Worm (Caenorhabditis elegans) whole organism, L4 larva: ENCODE data around the gene del-10.

ENCODE experiments used
- D1046.2 ChIP-seq: fragments of 200-800 bp; sonication (Bioruptor generic); IDR thresholded peaks from 2 replicates; pipeline ENCODE4 v1.3.6; 2022; ENCODE audit warnings: missing genetic modification characterization, missing compliant biosample characterization
- F26F4.8 ChIP-seq: fragments of 200-800 bp; sonication (Bioruptor generic); conservative IDR thresholded peaks from 2 replicates; pipeline ENCODE4 v1.3.6; 2022; ENCODE audit warnings: missing genetic modification characterization, missing compliant biosample characterization
- F49E8.2 ChIP-seq: sonication (generic microtip); optimal IDR thresholded peaks from 2 replicates; lab custom pipeline; 2016; ENCODE audit warnings: missing compliant biosample characterization, mild to moderate bottlenecking, missing genetic modification characterization, borderline replicate concordance
- Y48G9A.11 ChIP-seq: fragments of 200-800 bp; sonication (Bioruptor generic); IDR thresholded peaks from 2 replicates; pipeline ENCODE4 v1.3.6; 2022; ENCODE audit warnings: missing genetic modification reagents, missing genetic modification characterization, missing compliant biosample characterization
- Y75B8A.6 ChIP-seq: fragments of 200-800 bp; sonication (Bioruptor generic); IDR thresholded peaks from 2 replicates; pipeline ENCODE4 v1.3.6; 2022; ENCODE audit warnings: missing genetic modification reagents, missing genetic modification characterization, missing compliant biosample characterization
- ZK337.2 ChIP-seq: fragments of 200-800 bp; sonication (Bioruptor generic); IDR thresholded peaks from 2 replicates; pipeline ENCODE4 v1.3.6; 2022; ENCODE audit warnings: missing genetic modification reagents, missing genetic modification characterization, missing compliant biosample characterization
- aha-1 ChIP-seq: fragments of 150-350 bp; peaks from one replicate; lab custom pipeline; 2014; ENCODE audit warnings: missing biosample characterization, missing genetic modification characterization
- aly-2 ChIP-seq: sonication (generic microtip); optimal IDR thresholded peaks from 2 replicates; lab custom pipeline; 2018; ENCODE audit warnings: missing biosample characterization, missing genetic modification characterization
- ama-1 ChIP-seq: fragments of 150-350 bp; optimal IDR thresholded peaks from 2 replicates; lab custom pipeline; 2014; ENCODE audit warnings: inconsistent platforms, mixed read lengths
- arid-1 ChIP-seq: fragments of 200-800 bp; sonication (Bioruptor generic); conservative IDR thresholded peaks from 2 replicates; pipeline ENCODE4 v1.3.6; 2022; ENCODE audit warnings: missing genetic modification reagents, missing genetic modification characterization, missing compliant biosample characterization
- ceh-20 ChIP-seq: fragments of 200-800 bp; sonication (Bioruptor generic); IDR thresholded peaks from 2 replicates; pipeline ENCODE4 v1.3.6; 2022; ENCODE audit warnings: missing genetic modification reagents, missing genetic modification characterization, missing compliant biosample characterization
- ceh-44 ChIP-seq: fragments of 200-800 bp; sonication (Bioruptor generic); IDR thresholded peaks from 2 replicates; pipeline ENCODE4 v1.3.6; 2022; ENCODE audit warnings: missing genetic modification reagents, missing genetic modification characterization, missing compliant biosample characterization
- ces-1 ChIP-seq: fragments of 150-350 bp; sonication (generic microtip); optimal IDR thresholded peaks from 4 replicates; lab custom pipeline; 2014; ENCODE audit warnings: missing biosample characterization, missing genetic modification reagents, missing genetic modification characterization
- ctbp-1 ChIP-seq: fragments of 200-800 bp; sonication (Bioruptor generic); IDR thresholded peaks from 2 replicates; pipeline ENCODE4 v1.3.6; 2022; ENCODE audit warnings: missing genetic modification reagents, missing genetic modification characterization, missing compliant biosample characterization
- daf-19 ChIP-seq: fragments of 200-800 bp; sonication (Bioruptor generic); conservative IDR thresholded peaks from 2 replicates; pipeline ENCODE4 v1.3.6; 2022; ENCODE audit warnings: missing genetic modification characterization, missing compliant biosample characterization
- daf-8 ChIP-seq: fragments of 200-800 bp; sonication (Bioruptor generic); IDR thresholded peaks from 2 replicates; pipeline ENCODE4 v1.3.6; 2022; ENCODE audit warnings: missing genetic modification characterization, missing compliant biosample characterization
- dmd-9 ChIP-seq: fragments of 200-800 bp; sonication (Bioruptor generic); IDR thresholded peaks from 2 replicates; pipeline ENCODE4 v1.3.6; 2022; ENCODE audit warnings: missing genetic modification reagents, missing genetic modification characterization, missing compliant biosample characterization
- duxl-1 ChIP-seq: sonication (generic microtip); optimal IDR thresholded peaks from 2 replicates; lab custom pipeline; 2016; ENCODE audit warnings: mild to moderate bottlenecking, missing genetic modification characterization, moderate library complexity, missing compliant biosample characterization; ENCODE audit not compliant: poor library complexity
- egl-27 ChIP-seq: sonication (generic microtip); optimal IDR thresholded peaks from 3 replicates; lab custom pipeline; 2017; ENCODE audit warnings: missing biosample characterization, missing genetic modification reagents, missing genetic modification characterization
- fkh-10 ChIP-seq: fragments of 150-350 bp; optimal IDR thresholded peaks from 2 replicates; lab custom pipeline; 2014; ENCODE audit warnings: missing biosample characterization, missing genetic modification reagents, missing genetic modification characterization
- gei-8 ChIP-seq: fragments of 200-800 bp; sonication (Bioruptor generic); optimal IDR thresholded peaks from 2 replicates; lab custom pipeline; 2018; ENCODE audit warnings: mild to moderate bottlenecking, missing genetic modification characterization, missing compliant biosample characterization
- hif-1 ChIP-seq, 2 experiments: sonication (generic microtip); optimal IDR thresholded peaks; 2 replicates each; lab custom pipeline; 2016 to 2017; ENCODE audit warnings: missing compliant biosample characterization in 2 of 2, missing genetic modification characterization in 2 of 2, missing genetic modification reagents in 2 of 2, missing genotype in 2 of 2, mild to moderate bottlenecking in 1 of 2
- hlh-11 ChIP-seq: fragments of 200-800 bp; sonication (Bioruptor generic); optimal IDR thresholded peaks from 2 replicates; lab custom pipeline; 2018; ENCODE audit warnings: mild to moderate bottlenecking, missing genetic modification characterization, missing compliant biosample characterization
- hlh-30 ChIP-seq: sonication (generic microtip); optimal IDR thresholded peaks from 2 replicates; lab custom pipeline; 2017; ENCODE audit warnings: antibody characterized with exemption, mild to moderate bottlenecking, missing genetic modification characterization, missing compliant biosample characterization; ENCODE audit not compliant: insufficient read depth
- jun-1 ChIP-seq: fragments of 150-350 bp; optimal IDR thresholded peaks from 2 replicates; lab custom pipeline; 2014; ENCODE audit warnings: missing biosample characterization, missing genetic modification reagents, missing genetic modification characterization
- lin-15B ChIP-seq: fragments of 150-350 bp; sonication (generic microtip); optimal IDR thresholded peaks from 3 replicates; lab custom pipeline; 2014; ENCODE audit warnings: missing biosample characterization, missing genetic modification characterization
- lin-29 ChIP-seq: fragments of 200-800 bp; sonication (Bioruptor generic); IDR thresholded peaks from 2 replicates; pipeline ENCODE4 v1.3.6; 2022; ENCODE audit warnings: missing genetic modification reagents, missing genetic modification characterization, missing compliant biosample characterization
- lin-38 ChIP-seq: fragments of 200-800 bp; sonication (Bioruptor generic); IDR thresholded peaks from 2 replicates; pipeline ENCODE4 v1.3.6; 2022; ENCODE audit warnings: missing genetic modification reagents, missing genetic modification characterization, missing compliant biosample characterization
- lir-3 ChIP-seq: sonication (generic microtip); optimal IDR thresholded peaks from 2 replicates; lab custom pipeline; 2016; ENCODE audit warnings: mild to moderate bottlenecking, missing genetic modification characterization, missing compliant biosample characterization
- mdl-1 ChIP-seq, 2 experiments: fragments of 150-350 bp in 1 of 2; sonication (generic microtip) in 1 of 2; optimal IDR thresholded peaks; 2 replicates each; lab custom pipeline; 2014 to 2017; ENCODE audit warnings: missing biosample characterization in 2 of 2, missing genetic modification characterization in 2 of 2
- mep-1 ChIP-seq: fragments of 150-350 bp; sonication (generic microtip); optimal IDR thresholded peaks from 3 replicates; lab custom pipeline; 2014; ENCODE audit warnings: missing biosample characterization, missing genetic modification characterization
- nhr-11 ChIP-seq: fragments of 150-350 bp; optimal IDR thresholded peaks from 2 replicates; lab custom pipeline; 2014; ENCODE audit warnings: missing biosample characterization, missing genetic modification characterization
- nhr-77 ChIP-seq: fragments of 150-350 bp; optimal IDR thresholded peaks from 2 replicates; lab custom pipeline; 2014; ENCODE audit warnings: missing biosample characterization, missing genetic modification characterization
- pqm-1 ChIP-seq: sonication (generic microtip); optimal IDR thresholded peaks from 2 replicates; lab custom pipeline; 2017; ENCODE audit warnings: missing biosample characterization, missing genetic modification characterization
- saeg-2 ChIP-seq: fragments of 200-800 bp; sonication (Bioruptor generic); IDR thresholded peaks from 2 replicates; pipeline ENCODE4 v1.3.6; 2022; ENCODE audit warnings: missing genetic modification reagents, missing genetic modification characterization, missing compliant biosample characterization
- set-16 ChIP-seq: fragments of 200-800 bp; sonication (Bioruptor generic); IDR thresholded peaks from 2 replicates; pipeline ENCODE4 v1.3.6; 2022; ENCODE audit warnings: missing genetic modification reagents, missing genetic modification characterization, missing compliant biosample characterization
- skn-1 ChIP-seq: fragments of 150-350 bp; optimal IDR thresholded peaks from 2 replicates; lab custom pipeline; 2014; ENCODE audit warnings: missing biosample characterization, missing genetic modification characterization
- spr-3 ChIP-seq: fragments of 200-800 bp; sonication (Bioruptor generic); optimal IDR thresholded peaks from 2 replicates; lab custom pipeline; 2018; ENCODE audit warnings: mild to moderate bottlenecking, missing genetic modification characterization, missing compliant biosample characterization
- tag-97 ChIP-seq: fragments of 200-800 bp; sonication (Bioruptor generic); IDR thresholded peaks from 2 replicates; pipeline ENCODE4 v1.3.6; 2022; ENCODE audit warnings: missing genetic modification characterization, missing compliant biosample characterization
- unc-62 ChIP-seq, 3 experiments: fragments of 150-350 bp in 1 of 3; sonication (generic microtip); optimal IDR thresholded peaks in 2 of 3; peaks in 1 of 3; 1 replicate in 1 of 3; 2 replicates in 2 of 3; lab custom pipeline; 2014 to 2017; ENCODE audit warnings: missing biosample characterization in 3 of 3, missing genetic modification characterization in 3 of 3, missing genetic modification reagents in 3 of 3, missing genotype in 1 of 3
- zfp-3 ChIP-seq: fragments of 200-800 bp; sonication (Bioruptor generic); conservative IDR thresholded peaks from 2 replicates; pipeline ENCODE4 v1.3.6; 2022; ENCODE audit warnings: missing genetic modification reagents, missing genetic modification characterization, missing compliant biosample characterization
- zip-2 ChIP-seq: fragments of 150-350 bp; optimal IDR thresholded peaks from 2 replicates; lab custom pipeline; 2014; ENCODE audit warnings: missing biosample characterization, missing genetic modification characterization
- ztf-7 ChIP-seq: fragments of 150-350 bp; optimal IDR thresholded peaks from 2 replicates; lab custom pipeline; 2014; ENCODE audit warnings: missing biosample characterization, missing genetic modification characterization

del-10 gene

DNA sequence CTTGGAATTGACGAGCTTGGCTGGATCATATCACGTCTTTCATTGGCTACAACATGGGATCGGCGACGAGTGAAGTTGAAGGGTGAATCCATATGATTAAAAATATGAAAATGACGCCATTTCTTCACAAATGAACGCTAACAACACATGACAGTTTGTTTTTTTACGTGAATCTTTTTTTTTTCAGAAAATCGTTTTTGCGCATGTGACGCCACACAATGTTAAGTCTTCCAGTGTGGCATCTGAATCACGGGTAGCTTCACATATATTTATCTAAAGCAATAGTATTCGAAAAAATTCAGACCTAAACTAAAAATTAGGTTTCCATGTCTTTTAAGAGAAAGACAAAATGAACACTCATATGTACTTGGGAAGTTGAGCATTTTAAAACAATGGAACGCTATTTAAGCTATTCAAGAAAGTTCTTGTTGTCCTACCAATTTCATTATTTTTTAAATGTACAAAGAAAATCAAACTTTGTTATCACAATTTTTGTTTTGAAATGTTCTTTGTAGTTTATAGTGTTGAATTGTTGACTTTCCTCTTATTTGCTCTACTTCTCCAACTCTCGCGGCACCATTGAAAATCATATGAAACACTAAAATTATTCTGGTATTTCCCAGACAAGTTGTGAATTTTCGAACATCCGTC lies 3.1 kb upstream of the del-10 start, which contains the start of the genes lido-16 and plpp-1.2:
lido-16 (minus strand) TSS at position 101 of the 651 bp plus-strand sequence.
plpp-1.2 (plus strand) TSS at position 601 of the 651 bp plus-strand sequence.
- TF ChIP-seq lin-29 (GFP tag; lab: Robert Waterston, UW) (no peak), unc-62 (GFP tag; optimal IDR thresholded peaks at IDR 0.05 in 1 of 2; lab: Kevin White, UChicago) (peak in 1 of 2 experiments; percentile 71), unc-62 (tag; optimal IDR thresholded peaks at IDR 0.05; lab: Kevin White, UChicago) (no peak)
- TF ChIP-seq, all 104 proteins: peak for 1

DNA sequence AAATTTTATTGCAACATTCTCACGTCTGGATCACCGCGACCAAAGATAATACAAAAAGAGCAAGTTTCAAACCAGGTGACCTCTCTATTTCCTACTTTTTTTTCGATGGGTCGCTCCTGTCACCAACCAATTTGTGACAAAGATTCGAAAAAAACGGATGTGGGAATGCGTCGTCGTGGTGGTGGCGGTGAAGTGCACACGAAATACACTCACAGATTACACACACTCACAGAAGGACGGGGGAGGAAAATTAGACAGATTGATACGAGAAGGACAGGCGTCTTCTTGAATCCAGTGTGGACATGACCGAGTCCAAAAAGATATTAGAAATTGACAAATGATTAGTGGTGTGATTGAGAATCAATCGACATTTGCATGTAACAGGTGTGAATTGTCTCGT lies 837 bp upstream of the del-10 start:
- TF ChIP-seq mdl-1 (tag; optimal IDR thresholded peaks at IDR 0.05; lab: Kevin White, UChicago) (no peak), ctbp-1 (GFP tag; lab: Robert Waterston, UW) (no peak), ZK337.2 (no peak), aly-2 (no peak), daf-19 (no peak), duxl-1 (tag; lab: Kevin White, UChicago) (no peak), unc-62 (GFP tag; optimal IDR thresholded peaks at IDR 0.05 in 1 of 2; lab: Kevin White, UChicago) (peak in 1 of 2 experiments; percentile 7), unc-62 (tag; optimal IDR thresholded peaks at IDR 0.05; lab: Kevin White, UChicago) (no peak), arid-1 (GFP tag; lab: Robert Waterston, UW) (no peak), aha-1 (tag; lab: Kevin White, UChicago) (peak; percentile 4), lin-38 (no peak), jun-1 (no peak), hlh-11 (peak; percentile 36), set-16 (GFP tag; lab: Robert Waterston, UW) (no peak), spr-3 (GFP tag; lab: Kevin White, UChicago) (no peak)

DNA sequence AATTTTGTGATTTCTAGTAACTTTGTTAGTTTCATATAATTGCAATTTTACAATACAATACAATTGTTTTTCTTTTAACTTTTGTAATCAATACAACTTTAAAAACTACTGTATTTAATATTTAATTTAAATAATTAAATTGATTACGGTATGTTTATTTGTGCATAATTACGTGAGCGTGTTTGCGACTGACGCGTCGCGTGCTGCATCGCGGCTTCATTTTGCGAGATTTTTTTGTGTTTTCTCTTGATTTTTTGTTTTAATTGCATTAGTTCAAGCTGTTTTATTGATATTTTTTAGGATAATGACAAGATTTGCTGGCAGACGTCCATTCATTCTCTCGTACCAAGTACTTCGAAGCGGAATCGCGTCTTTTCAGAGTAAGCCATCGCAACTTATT lies 5.3 kb downstream of the del-10 start, which contains the start of gene T28D9.4:
T28D9.4 (plus strand) TSS at position 301 of the 400 bp plus-strand sequence.
- TF ChIP-seq Y75B8A.6 (GFP tag; lab: Robert Waterston, UW) (no peak), ceh-20 (GFP tag; lab: Robert Waterston, UW) (no peak), ama-1 (lab: Kevin White, UChicago) (no peak), daf-8 (GFP tag; lab: Robert Waterston, UW) (no peak), zip-2 (tag; lab: Kevin White, UChicago) (no peak), saeg-2 (GFP tag; lab: Robert Waterston, UW) (no peak), ZK337.2 (no peak), gei-8 (GFP tag; lab: Kevin White, UChicago) (no peak), lir-3 (tag; lab: Kevin White, UChicago) (no peak), nhr-11 (tag; lab: Kevin White, UChicago) (no peak), ces-1 (GFP tag; lab: Kevin White, UChicago) (no peak), D1046.2 (no peak), tag-97 (GFP tag; lab: Robert Waterston, UW) (no peak)

DNA sequence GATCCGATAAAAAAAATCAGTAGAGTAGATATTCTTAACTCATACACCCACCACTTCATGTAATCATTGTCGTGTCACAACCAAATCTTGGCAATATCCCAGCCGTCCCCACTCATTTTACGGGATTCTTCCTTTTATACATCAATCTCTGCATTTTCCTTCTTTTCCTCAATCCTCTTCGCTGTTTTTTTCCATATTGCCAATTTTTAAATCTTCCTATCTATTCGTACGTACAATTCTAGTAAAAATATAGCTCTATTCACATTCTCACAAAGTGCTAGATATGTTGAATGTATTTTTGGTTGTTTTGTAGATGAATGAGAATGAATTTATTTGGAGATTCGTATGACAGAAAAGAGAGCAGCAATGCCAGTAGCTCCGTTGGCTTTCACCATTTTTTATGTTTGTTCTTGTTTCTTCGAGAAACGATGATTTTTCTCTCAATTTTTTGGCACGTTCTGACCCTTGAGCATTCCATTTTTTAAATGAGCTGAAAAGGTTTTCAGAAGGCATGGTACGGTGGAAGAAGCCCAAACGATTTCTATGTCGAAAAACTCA lies 6.7 kb downstream of the del-10 start, which contains the start of gene T28D9.16:
T28D9.16 (plus strand) TSS at position 508 of the 558 bp plus-strand sequence.
- TF ChIP-seq F26F4.8 (GFP tag; lab: Robert Waterston, UW) = no peak
- TF ChIP-seq unc-62 (GFP tag; optimal IDR thresholded peaks at IDR 0.05 in 1 of 2; lab: Kevin White, UChicago) = peak in 1 of 2 experiments; percentile 91
- no peak for TF ChIP-seq unc-62 (tag; optimal IDR thresholded peaks at IDR 0.05; lab: Kevin White, UChicago)

DNA sequence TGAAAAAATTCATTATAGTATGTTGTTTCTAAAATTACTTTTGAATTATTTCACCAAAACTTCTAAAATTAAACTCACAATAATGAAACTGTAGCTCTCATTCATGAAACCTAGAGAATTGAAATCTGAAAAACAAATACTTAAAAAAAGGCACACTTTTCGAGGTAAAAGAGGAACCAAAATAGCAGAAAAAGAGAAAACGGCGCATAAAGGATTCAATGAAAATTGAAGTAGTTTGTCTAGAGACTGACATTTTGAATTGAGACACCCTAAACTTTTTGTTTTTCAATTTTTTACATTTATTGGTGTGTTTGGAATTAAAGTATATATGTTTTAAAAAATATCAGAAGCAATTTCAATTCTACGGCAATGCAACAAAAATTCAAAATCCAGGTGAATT lies 10.9 kb downstream of the del-10 start, which contains the start of gene dgk-5:
dgk-5 (minus strand) TSS at position 101 of the 400 bp plus-strand sequence.
- TF ChIP-seq Y48G9A.11 = no peak
- TF ChIP-seq fkh-10 (GFP tag; lab: Kevin White, UChicago) = no peak
- no peak for TF ChIP-seq nhr-77
- TF ChIP-seq zfp-3 (GFP tag; lab: Robert Waterston, UW) = no peak
- TF ChIP-seq skn-1 (tag; lab: Kevin White, UChicago) = no peak
- no peak for TF ChIP-seq dmd-9 (GFP tag; lab: Robert Waterston, UW)
- TF ChIP-seq ceh-44 (GFP tag; lab: Robert Waterston, UW) = no peak
- TF ChIP-seq ztf-7 (tag; lab: Kevin White, UChicago) = no peak
- TF ChIP-seq lin-15B (tag; lab: Kevin White, UChicago) = no peak
- no peak for TF ChIP-seq egl-27 (tag; lab: Kevin White, UChicago)
- TF ChIP-seq hif-1 (tag; optimal IDR thresholded peaks at IDR 0.05; lab: Kevin White, UChicago) = no peak
- TF ChIP-seq mep-1 = no peak
- TF ChIP-seq F49E8.2 (tag; lab: Kevin White, UChicago) = no peak
- no peak for TF ChIP-seq pqm-1
- no peak for TF ChIP-seq hlh-30
